Worm (Caenorhabditis elegans): ENCODE results near the gene T07H3.8.

The T07H3.8 gene

DNA sequence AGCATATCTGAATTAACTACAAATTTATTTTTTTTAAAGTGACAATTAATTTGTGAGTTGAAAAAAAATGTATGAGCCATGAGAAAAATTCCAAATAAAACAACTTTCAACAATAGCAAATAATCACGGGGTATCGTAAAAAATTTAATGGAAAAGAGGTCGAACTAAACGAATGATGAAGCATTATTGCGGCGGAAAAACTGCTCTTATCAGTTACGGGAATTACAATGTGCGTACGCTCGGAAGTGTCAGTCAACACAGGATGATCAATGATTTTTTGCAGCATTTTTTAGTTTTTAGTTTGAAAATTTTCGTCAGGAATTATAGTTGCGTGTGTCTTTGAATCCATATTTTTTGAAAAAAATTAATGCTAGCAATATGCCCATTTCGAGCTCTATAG, 9.6 kb upstream of the T07H3.8 start:
- TF ChIP-seq nhr-80 (tag; optimal IDR thresholded peaks at IDR 0.05) (peak; percentile 72), nhr-90 (tag; optimal IDR thresholded peaks at IDR 0.05) (no peak), ceh-40 (GFP tag; IDR thresholded peaks at IDR 0.05) (no peak), dox-1 (GFP tag; IDR thresholded peaks at IDR 0.05) (peak; percentile 38; the same call in 1 of the 2 replicates)

DNA sequence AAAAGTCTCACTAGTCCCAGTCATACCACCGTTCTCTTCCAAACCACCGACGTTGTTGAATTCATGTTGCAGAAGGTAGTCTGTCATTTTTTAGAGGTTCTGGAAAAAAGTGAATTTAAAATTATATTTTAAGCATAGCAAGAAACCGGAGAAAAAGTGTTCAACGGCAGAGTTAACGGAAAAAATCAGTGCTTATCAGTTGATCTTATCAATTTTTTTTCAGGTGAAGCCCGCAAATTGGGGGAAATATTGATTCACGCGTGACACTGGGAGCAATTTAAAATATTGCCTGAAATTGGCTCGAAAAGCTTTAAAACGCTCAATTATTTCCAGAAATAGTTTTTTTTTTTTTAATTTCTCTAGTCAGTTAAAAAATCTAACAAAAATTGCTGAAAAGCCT, 6.5 kb upstream of the T07H3.8 start, which contains the start of gene math-38:
TSS of gene math-38 (minus strand) at position 101 of the 400 bp plus-strand sequence.
- TF ChIP-seq nhr-80 (tag; optimal IDR thresholded peaks at IDR 0.05) (peak; percentile 22), ztf-18 (tag; optimal IDR thresholded peaks at IDR 0.05) (no peak)

DNA sequence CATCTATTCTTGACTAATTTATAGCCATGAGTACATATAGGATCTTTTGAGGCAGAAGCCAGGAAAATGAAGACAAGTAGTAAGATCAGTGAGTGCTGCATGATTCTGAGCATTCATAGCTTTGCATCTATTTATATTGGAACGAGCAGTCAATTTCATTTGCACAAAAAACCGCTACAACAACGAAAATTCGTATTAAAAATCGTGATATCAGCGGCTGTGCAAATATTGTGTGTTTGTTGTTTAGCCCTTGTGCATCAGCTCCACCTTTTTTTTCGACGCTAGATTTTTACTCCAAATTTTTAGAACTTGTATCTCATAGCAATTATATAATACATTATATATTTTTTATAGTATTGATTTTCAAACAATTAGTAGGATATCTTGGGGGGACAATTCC, 2.3 kb upstream of the T07H3.8 start, which contains the start of gene clec-21:
TSS of gene clec-21 (minus strand) at position 101 of the 400 bp plus-strand sequence.
- no peak for TF ChIP-seq unc-130 (GFP tag; optimal IDR thresholded peaks at IDR 0.05)
- TF ChIP-seq snpc-1.3 (tag; optimal IDR thresholded peaks at IDR 0.05; ENCODE audit: insufficient read depth), result no peak

DNA sequence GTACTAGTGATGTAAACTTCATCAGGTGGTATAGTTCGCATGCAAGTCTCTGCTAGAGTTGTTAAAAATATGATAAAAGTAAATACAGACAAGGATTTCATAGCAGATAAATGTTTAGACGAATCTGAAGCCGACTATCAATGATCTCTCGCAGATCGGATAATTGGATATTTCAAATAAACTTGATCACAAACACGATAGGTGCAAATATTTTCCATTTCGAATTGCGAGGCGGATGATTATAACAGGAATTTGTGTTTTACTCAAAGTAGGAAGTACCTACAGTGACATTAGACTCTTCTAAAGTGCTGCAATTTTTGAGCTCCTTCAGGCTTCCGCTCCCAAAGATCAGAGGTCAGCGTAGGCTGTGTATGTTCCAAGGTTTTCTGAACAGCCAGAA, 3.4 kb downstream of the T07H3.8 start, which contains the start of gene T07H3.7:
TSS of gene T07H3.7 (minus strand) at position 101 of the 400 bp plus-strand sequence.
- TF ChIP-seq efl-1 (GFP tag; optimal IDR thresholded peaks at IDR 0.05), result no peak
- TF ChIP-seq K12H6.12 (tag; optimal IDR thresholded peaks at IDR 0.05), result no peak
- no peak for TF ChIP-seq akir-1 (GFP tag; optimal IDR thresholded peaks at IDR 0.05)
- no peak for TF ChIP-seq ccch-3 (GFP tag; optimal IDR thresholded peaks at IDR 0.05)
- TF ChIP-seq tlf-1 (GFP tag; optimal IDR thresholded peaks at IDR 0.05), result no peak
- TF ChIP-seq chd-7 (tag; optimal IDR thresholded peaks at IDR 0.05), result no peak
- TF ChIP-seq let-607 (tag; optimal IDR thresholded peaks at IDR 0.05), result no peak
- no peak for TF ChIP-seq zfh-2 (GFP tag; conservative IDR thresholded peaks at IDR 0.05)
- no peak for TF ChIP-seq madf-3 (GFP tag; IDR thresholded peaks at IDR 0.05)
- no peak for TF ChIP-seq attf-3 (GFP tag; conservative IDR thresholded peaks at IDR 0.05)
- TF ChIP-seq T26A5.8 (tag; optimal IDR thresholded peaks at IDR 0.05), result no peak
- TF ChIP-seq B0261.1 (tag; optimal IDR thresholded peaks at IDR 0.05), result no peak
- no peak for TF ChIP-seq Y67H2A.10 (GFP tag; conservative IDR thresholded peaks at IDR 0.05)
- TF ChIP-seq F22D6.2 (tag; optimal IDR thresholded peaks at IDR 0.05), result no peak
- TF ChIP-seq hsf-1 (GFP tag; IDR thresholded peaks at IDR 0.05), result no peak
- TF ChIP-seq lag-1 (GFP tag; IDR thresholded peaks at IDR 0.05), result no peak
- no peak for TF ChIP-seq mxl-1 (tag; optimal IDR thresholded peaks at IDR 0.05)

DNA sequence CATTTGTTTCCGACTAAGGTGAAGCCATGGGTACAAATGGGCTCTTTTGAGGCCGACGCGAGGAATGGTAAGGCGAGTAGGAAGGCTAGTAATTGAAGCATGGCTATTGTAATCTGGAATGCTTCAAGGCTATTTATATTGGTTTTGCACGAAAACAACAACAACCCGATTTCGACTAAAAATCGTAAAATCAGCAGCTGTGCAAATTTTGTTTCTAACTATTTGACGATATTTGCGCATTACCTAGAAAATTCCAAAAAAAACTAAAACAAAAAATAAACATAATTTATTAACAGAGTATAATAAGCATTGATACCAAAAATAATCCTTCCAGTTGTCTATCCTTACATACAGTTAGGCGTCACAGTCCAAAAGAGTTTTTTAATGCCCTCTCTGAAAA, 8.7 kb downstream of the T07H3.8 start, which contains the start of gene clec-20:
TSS of gene clec-20 (minus strand) at position 101 of the 400 bp plus-strand sequence.
- TF ChIP-seq unc-62 (GFP tag; optimal IDR thresholded peaks at IDR 0.05), result no peak
- TF ChIP-seq mel-28 (tag; optimal IDR thresholded peaks at IDR 0.05; ENCODE audit: borderline replicate concordance), result no peak
- no peak for TF ChIP-seq nfya-2 (GFP tag; IDR thresholded peaks at IDR 0.05)
- TF ChIP-seq ZK185.1 (tag; optimal IDR thresholded peaks at IDR 0.05; ENCODE audit: poor library complexity, severe bottlenecking), result no peak
- TF ChIP-seq ceh-91 (GFP tag; IDR thresholded peaks at IDR 0.05), result no peak
- TF ChIP-seq akir-1 (GFP tag; optimal IDR thresholded peaks at IDR 0.05), result no peak
